Worm (Caenorhabditis elegans): ENCODE data around the gene T23G7.3.

Gene T23G7.3

DNA sequence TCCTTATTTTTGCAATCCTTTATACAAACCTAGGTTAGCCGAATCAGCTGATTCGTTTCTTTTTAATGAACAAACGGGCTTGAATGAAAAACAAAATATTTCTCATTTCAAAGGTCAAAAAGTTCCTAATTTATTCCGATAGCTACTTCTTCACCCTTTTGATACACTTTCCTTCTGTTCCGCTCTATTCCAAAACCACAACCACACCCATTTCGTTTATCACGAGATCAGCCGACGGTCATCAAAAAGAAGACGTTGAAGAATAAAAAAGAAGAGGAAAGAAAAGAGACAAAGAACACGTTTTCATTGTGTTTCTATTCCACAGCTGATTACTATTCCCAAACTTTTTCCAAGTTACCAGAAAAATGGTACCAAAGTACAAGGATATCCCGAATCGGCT lies 19.6 kb downstream of the T23G7.3 start:
- TF ChIP-seq ceh-39 (tag; optimal IDR thresholded peaks at IDR 0.05): no peak
- no peak for TF ChIP-seq nhr-28 (tag; optimal IDR thresholded peaks at IDR 0.05)
- no peak for TF ChIP-seq nhr-237 (tag; optimal IDR thresholded peaks at IDR 0.05)
- TF ChIP-seq flh-1 (GFP tag; optimal IDR thresholded peaks at IDR 0.05): no peak
- TF ChIP-seq unc-62 (GFP tag; optimal IDR thresholded peaks at IDR 0.05): no peak
- TF ChIP-seq blmp-1 (tag; optimal IDR thresholded peaks at IDR 0.05): no peak
- no peak for TF ChIP-seq lin-13 (tag; optimal IDR thresholded peaks at IDR 0.05)
- TF ChIP-seq ces-1 (GFP tag; optimal IDR thresholded peaks at IDR 0.05): no peak
- TF ChIP-seq mep-1 (tag; optimal IDR thresholded peaks at IDR 0.05): no peak
- TF ChIP-seq sem-2 (GFP tag; optimal IDR thresholded peaks at IDR 0.05): no peak
- no peak for TF ChIP-seq M03D4.4 (tag; optimal IDR thresholded peaks at IDR 0.05)
- TF ChIP-seq nhr-76 (tag; optimal IDR thresholded peaks at IDR 0.05): no peak
- TF ChIP-seq mls-2 (tag; optimal IDR thresholded peaks at IDR 0.05): no peak
- TF ChIP-seq unc-120 (tag; optimal IDR thresholded peaks at IDR 0.05; ENCODE audit: poor library complexity, severe bottlenecking): no peak
- no peak for TF ChIP-seq ceh-43 (GFP tag; optimal IDR thresholded peaks at IDR 0.05)
- TF ChIP-seq nhr-12 (tag; optimal IDR thresholded peaks at IDR 0.05): no peak
- no peak for TF ChIP-seq lsy-2 (tag; optimal IDR thresholded peaks at IDR 0.05)
- TF ChIP-seq pha-4 (tag; optimal IDR thresholded peaks at IDR 0.05): no peak
- TF ChIP-seq hlh-1 (tag; optimal IDR thresholded peaks at IDR 0.05): no peak

ce11 chrII:9145961-9146360 lies 21.7 kb downstream of the T23G7.3 start, which contains the start of gene W07A12.4:
Gene W07A12.4 (plus strand): TSS chrII:9146261.
- TF ChIP-seq zip-8 (tag; optimal IDR thresholded peaks at IDR 0.05) (no peak), elt-3 (tag; optimal IDR thresholded peaks at IDR 0.05) (no peak), snpc-4 (tag; optimal IDR thresholded peaks at IDR 0.05) (no peak), drap-1 (GFP tag; optimal IDR thresholded peaks at IDR 0.05) (no peak), sem-2 (GFP tag; optimal IDR thresholded peaks at IDR 0.05) (no peak), ham-2 (GFP tag; optimal IDR thresholded peaks at IDR 0.05) (no peak), nhr-76 (tag; optimal IDR thresholded peaks at IDR 0.05) (no peak), elt-1 (tag; optimal IDR thresholded peaks at IDR 0.05; ENCODE audit: borderline replicate concordance, insufficient read depth) (no peak), nhr-12 (tag; optimal IDR thresholded peaks at IDR 0.05) (no peak), blmp-1 (tag; optimal IDR thresholded peaks at IDR 0.05) (no peak), M03D4.4 (tag; optimal IDR thresholded peaks at IDR 0.05) (no peak), ztf-11 (tag; optimal IDR thresholded peaks at IDR 0.05) (no peak), sptf-1 (tag; optimal IDR thresholded peaks at IDR 0.05) (no peak), lin-32 (GFP tag; optimal IDR thresholded peaks at IDR 0.05) (no peak), nhr-28 (tag; optimal IDR thresholded peaks at IDR 0.05) (no peak), unc-120 (tag; optimal IDR thresholded peaks at IDR 0.05; ENCODE audit: poor library complexity, severe bottlenecking) (no peak)

- TF ChIP-seq nhr-2 (tag; optimal IDR thresholded peaks at IDR 0.05) (no peak), ceh-83 (GFP tag; optimal IDR thresholded peaks at IDR 0.05) (no peak), snpc-4 (tag; optimal IDR thresholded peaks at IDR 0.05) (no peak), ceh-39 (tag; optimal IDR thresholded peaks at IDR 0.05) (no peak), hlh-1 (tag; optimal IDR thresholded peaks at IDR 0.05) (no peak), pha-4 (tag; optimal IDR thresholded peaks at IDR 0.05) (no peak), lin-13 (tag; optimal IDR thresholded peaks at IDR 0.05) (no peak), unc-120 (tag; optimal IDR thresholded peaks at IDR 0.05; ENCODE audit: poor library complexity, severe bottlenecking) (no peak), lsy-2 (tag; optimal IDR thresholded peaks at IDR 0.05) (no peak), mls-2 (tag; optimal IDR thresholded peaks at IDR 0.05) (no peak), nhr-237 (tag; optimal IDR thresholded peaks at IDR 0.05) (no peak), unc-62 (GFP tag; optimal IDR thresholded peaks at IDR 0.05) (no peak)
Observed at ce11 chrII:9144366-9144765, 23.3 kb downstream of the T23G7.3 start.

- no peak for TF ChIP-seq nhr-237 (tag; optimal IDR thresholded peaks at IDR 0.05)
- TF ChIP-seq unc-62 (GFP tag; optimal IDR thresholded peaks at IDR 0.05): no peak
- no peak for TF ChIP-seq unc-120 (tag; optimal IDR thresholded peaks at IDR 0.05; ENCODE audit: poor library complexity, severe bottlenecking)
- no peak for TF ChIP-seq drap-1 (GFP tag; optimal IDR thresholded peaks at IDR 0.05)
- TF ChIP-seq ceh-39 (tag; optimal IDR thresholded peaks at IDR 0.05): no peak
- no peak for TF ChIP-seq ham-2 (GFP tag; optimal IDR thresholded peaks at IDR 0.05)
- no peak for TF ChIP-seq lin-32 (GFP tag; optimal IDR thresholded peaks at IDR 0.05)
- no peak for TF ChIP-seq sem-2 (GFP tag; optimal IDR thresholded peaks at IDR 0.05)
- no peak for TF ChIP-seq flh-1 (GFP tag; optimal IDR thresholded peaks at IDR 0.05)
- TF ChIP-seq mab-5 (tag; optimal IDR thresholded peaks at IDR 0.05): no peak
- TF ChIP-seq nhr-2 (tag; optimal IDR thresholded peaks at IDR 0.05): no peak
- TF ChIP-seq ceh-83 (GFP tag; optimal IDR thresholded peaks at IDR 0.05): no peak
- no peak for TF ChIP-seq tbx-8 (GFP tag; optimal IDR thresholded peaks at IDR 0.05)
- no peak for TF ChIP-seq elt-3 (tag; optimal IDR thresholded peaks at IDR 0.05)
- TF ChIP-seq pha-4 (tag; optimal IDR thresholded peaks at IDR 0.05): no peak
- TF ChIP-seq bed-3 (GFP tag; optimal IDR thresholded peaks at IDR 0.05): no peak
- TF ChIP-seq M03D4.4 (tag; optimal IDR thresholded peaks at IDR 0.05): no peak
Observed at ce11 chrII:9143795-9144194, 23.8 kb downstream of the T23G7.3 start.

Measured in whole organism, mixed stage, embryonic.